Fruit fly (Drosophila melanogaster) whole organism, embryonic: ENCODE data around the gene CG7530.

Experiments
- CG10654 ChIP-seq: fragments of 200-800 bp; sonication (Bioruptor generic); optimal IDR thresholded peaks from 2 replicates; lab custom pipeline; 2016; ENCODE audit warnings: missing biosample characterization, missing genetic modification characterization
- CG11504 ChIP-seq: fragments of 200-800 bp; sonication (Bioruptor generic); optimal IDR thresholded peaks from 3 replicates; lab custom pipeline; 2019; ENCODE audit warnings: missing biosample characterization, mild to moderate bottlenecking, missing genetic modification characterization, moderate library complexity
- CG11695 ChIP-seq: fragments of 200-800 bp; sonication (Bioruptor generic); IDR thresholded peaks from 3 replicates; pipeline ENCODE4 v1.3.6; 2022; ENCODE audit warnings: missing biosample characterization, missing genetic modification characterization
- CG14667 ChIP-seq: fragments of 200-800 bp; sonication (Bioruptor generic); IDR thresholded peaks from 2 replicates; pipeline ENCODE4 v1.3.6; 2022; ENCODE audit warnings: missing biosample characterization, missing genetic modification characterization
- CG14710 ChIP-seq: fragments of 200-800 bp; sonication (Bioruptor generic); optimal IDR thresholded peaks from 3 replicates; lab custom pipeline; 2019; ENCODE audit warnings: missing biosample characterization, mild to moderate bottlenecking, missing genetic modification characterization, moderate library complexity
- CG1603 ChIP-seq: fragments of 200-800 bp; sonication (Bioruptor generic); optimal IDR thresholded peaks from 2 replicates; lab custom pipeline; 2019; ENCODE audit warnings: missing biosample characterization, mild to moderate bottlenecking, missing genetic modification characterization, moderate library complexity
- CG17359 ChIP-seq: fragments of 200-800 bp; sonication (Bioruptor generic); optimal IDR thresholded peaks from 3 replicates; lab custom pipeline; 2018; ENCODE audit warnings: missing biosample characterization, mild to moderate bottlenecking, missing genetic modification characterization, moderate library complexity
- CG17361 ChIP-seq: fragments of 200-800 bp; sonication (Bioruptor generic); IDR thresholded peaks from 3 replicates; pipeline ENCODE4 v1.3.6; 2022; ENCODE audit warnings: missing biosample characterization, missing genetic modification characterization
- CG17385 ChIP-seq: fragments of 200-800 bp; sonication (Bioruptor generic); optimal IDR thresholded peaks from 3 replicates; lab custom pipeline; 2018; ENCODE audit warnings: missing biosample characterization, mild to moderate bottlenecking, missing genetic modification characterization
- CG1792 ChIP-seq: fragments of 200-800 bp; sonication (Bioruptor generic); optimal IDR thresholded peaks from 2 replicates; lab custom pipeline; 2016; ENCODE audit warnings: missing biosample characterization, missing genetic modification characterization
- CG18476 ChIP-seq: fragments of 200-800 bp; sonication (Bioruptor generic); optimal IDR thresholded peaks from 2 replicates; lab custom pipeline; 2016; ENCODE audit warnings: missing biosample characterization, mild to moderate bottlenecking, missing genetic modification characterization
- CG2712 ChIP-seq: fragments of 200-800 bp; optimal IDR thresholded peaks from 3 replicates; lab custom pipeline; 2019; ENCODE audit warnings: missing biosample characterization, mild to moderate bottlenecking, missing genetic modification characterization, moderate library complexity
- CG33213 ChIP-seq: fragments of 200-800 bp; sonication (Bioruptor generic); optimal IDR thresholded peaks from 3 replicates; lab custom pipeline; 2016; ENCODE audit warnings: missing biosample characterization, missing genetic modification characterization
- CG3407 ChIP-seq: fragments of 200-800 bp; sonication (Bioruptor generic); optimal IDR thresholded peaks from 2 replicates; lab custom pipeline; 2018; ENCODE audit warnings: missing biosample characterization, mild to moderate bottlenecking, missing genetic modification characterization
- CG4360 ChIP-seq: fragments of 200-800 bp; sonication (Bioruptor generic); IDR thresholded peaks from 2 replicates; pipeline ENCODE4 v1.3.6; 2022; ENCODE audit warnings: missing biosample characterization, missing genetic modification characterization
- CG4820 ChIP-seq: fragments of 200-800 bp; sonication (Bioruptor generic); optimal IDR thresholded peaks from 3 replicates; lab custom pipeline; 2016; ENCODE audit warnings: missing biosample characterization, missing genetic modification characterization
- CG6689 ChIP-seq: fragments of 200-800 bp; sonication (Bioruptor generic); IDR thresholded peaks from 2 replicates; pipeline ENCODE4 v1.3.6; 2022; ENCODE audit warnings: missing biosample characterization, missing genetic modification characterization
- CG6813 ChIP-seq: fragments of 200-800 bp; sonication (Bioruptor generic); optimal IDR thresholded peaks from 2 replicates; lab custom pipeline; 2017; ENCODE audit warnings: missing biosample characterization, missing genetic modification characterization, mild to moderate bottlenecking, moderate library complexity, missing genetic modification reagents
- CG7987 ChIP-seq: fragments of 200-800 bp; sonication (Bioruptor generic); optimal IDR thresholded peaks from 2 replicates; lab custom pipeline; 2018; ENCODE audit warnings: missing biosample characterization, mild to moderate bottlenecking, missing genetic modification characterization, moderate library complexity
- CG8765 ChIP-seq: fragments of 200-800 bp; sonication (Bioruptor generic); IDR thresholded peaks from 2 replicates; pipeline ENCODE4 v1.3.6; 2022; ENCODE audit warnings: missing biosample characterization, missing genetic modification characterization
- Eip74EF ChIP-seq, 2 experiments: fragments of 200-800 bp in 1 of 2; fragments of >200 bp in 1 of 2; sonication (Bioruptor generic) in 1 of 2; optimal IDR thresholded peaks; 2 replicates each; lab custom pipeline; 2017 to 2019; ENCODE audit warnings: missing biosample characterization in 2 of 2, missing genetic modification characterization in 2 of 2, mild to moderate bottlenecking in 1 of 2, moderate library complexity in 1 of 2
- Ets65A ChIP-seq: fragments of 200-800 bp; sonication (Bioruptor generic); peaks from one replicate; lab custom pipeline; 2016; ENCODE audit warnings: missing biosample characterization, missing genetic modification characterization
- Gug ChIP-seq: fragments of 200-800 bp; sonication (Bioruptor generic); IDR thresholded peaks from 4 replicates; pipeline ENCODE4 v1.3.6; 2022; ENCODE audit warnings: missing biosample characterization, missing genetic modification characterization
- Hand ChIP-seq: fragments of 200-800 bp; sonication (Bioruptor generic); optimal IDR thresholded peaks from 2 replicates; lab custom pipeline; 2017; ENCODE audit warnings: mild to moderate bottlenecking, missing biosample characterization, missing genetic modification reagents, missing genetic modification characterization
- Hr78 ChIP-seq, 2 experiments: fragments of 200-800 bp in 1 of 2; fragments of >200 bp in 1 of 2; sonication (Bioruptor generic) in 1 of 2; optimal IDR thresholded peaks; 2 replicates each; lab custom pipeline; 2017 to 2019; ENCODE audit warnings: missing biosample characterization in 2 of 2, missing genetic modification characterization in 2 of 2, mild to moderate bottlenecking in 1 of 2, moderate library complexity in 1 of 2
- Mrtf ChIP-seq: fragments of 200-800 bp; sonication (Bioruptor generic); IDR thresholded peaks from 3 replicates; pipeline ENCODE4 v1.3.6; 2022; ENCODE audit warnings: missing biosample characterization, missing genetic modification characterization
- Nf-YA ChIP-seq: fragments of 200-800 bp; sonication (Bioruptor generic); IDR thresholded peaks from 2 replicates; pipeline ENCODE4 v1.3.6; 2022; ENCODE audit warnings: missing biosample characterization, missing genetic modification characterization
- Rfx ChIP-seq: fragments of 200-800 bp; sonication (Bioruptor generic); IDR thresholded peaks from 2 replicates; pipeline ENCODE4 v1.3.6; 2022; ENCODE audit warnings: missing biosample characterization, missing genetic modification characterization
- Sox102F ChIP-seq: fragments of 200-800 bp; sonication (Bioruptor generic); optimal IDR thresholded peaks from 2 replicates; lab custom pipeline; 2018; ENCODE audit warnings: missing biosample characterization, mild to moderate bottlenecking, missing genetic modification characterization, moderate library complexity
- Sry-δ ChIP-seq: fragments of 200-800 bp; sonication (Bioruptor generic); optimal IDR thresholded peaks from 2 replicates; lab custom pipeline; 2016; ENCODE audit warnings: missing biosample characterization, missing genetic modification characterization
- Xrp1 ChIP-seq: fragments of 200-800 bp; sonication (Bioruptor generic); IDR thresholded peaks from 2 replicates; pipeline ENCODE4 v1.3.6; 2022; ENCODE audit warnings: missing biosample characterization, missing genetic modification characterization
- abd-A ChIP-seq: fragments of 200-800 bp; sonication (Bioruptor generic); optimal IDR thresholded peaks from 3 replicates; lab custom pipeline; 2019; ENCODE audit warnings: missing biosample characterization, mild to moderate bottlenecking, missing genetic modification characterization, moderate library complexity
- cato ChIP-seq: fragments of 200-800 bp; sonication (Bioruptor generic); optimal IDR thresholded peaks from 2 replicates; lab custom pipeline; 2016; ENCODE audit warnings: missing biosample characterization, missing genetic modification characterization, borderline replicate concordance
- corto ChIP-seq: fragments of 200-800 bp; sonication (Bioruptor generic); optimal IDR thresholded peaks from 2 replicates; lab custom pipeline; 2016; ENCODE audit warnings: missing biosample characterization, mild to moderate bottlenecking, missing genetic modification characterization, moderate library complexity
- croc ChIP-seq: fragments of 200-800 bp; sonication (Bioruptor generic); conservative IDR thresholded peaks from 3 replicates; pipeline ENCODE4 v1.3.6; 2022; ENCODE audit warnings: missing biosample characterization, missing genetic modification characterization
- crp ChIP-seq, 2 experiments: fragments of 200-800 bp; sonication (Bioruptor generic); optimal IDR thresholded peaks; 2 replicates in 1 of 2; 3 replicates in 1 of 2; lab custom pipeline; 2017; ENCODE audit warnings: missing biosample characterization in 2 of 2, missing genetic modification characterization in 2 of 2, mild to moderate bottlenecking in 1 of 2, moderate library complexity in 1 of 2
- dati ChIP-seq: fragments of 200-800 bp; sonication (Bioruptor generic); IDR thresholded peaks from 2 replicates; pipeline ENCODE4 v1.3.6; 2022; ENCODE audit warnings: missing biosample characterization, missing genetic modification characterization
- dpn ChIP-seq, 2 experiments: fragments of 200-800 bp; sonication (Bioruptor generic); optimal IDR thresholded peaks; 3 replicates each; lab custom pipeline; 2016; ENCODE audit warnings: missing biosample characterization in 2 of 2, missing genetic modification characterization in 2 of 2
- fd96Cb ChIP-seq: fragments of 200-800 bp; sonication (Bioruptor generic); optimal IDR thresholded peaks from 2 replicates; lab custom pipeline; 2018; ENCODE audit warnings: missing biosample characterization, mild to moderate bottlenecking, missing genetic modification characterization, moderate library complexity
- her ChIP-seq: fragments of 200-800 bp; sonication (Bioruptor generic); optimal IDR thresholded peaks from 2 replicates; lab custom pipeline; 2016; ENCODE audit warnings: missing biosample characterization, missing genetic modification characterization
- ind ChIP-seq: fragments of 200-800 bp; sonication (Bioruptor generic); optimal IDR thresholded peaks from 3 replicates; lab custom pipeline; 2016; ENCODE audit warnings: missing biosample characterization, missing genetic modification characterization
- org-1 ChIP-seq: fragments of 200-800 bp; sonication (Bioruptor generic); optimal IDR thresholded peaks from 2 replicates; lab custom pipeline; 2017; ENCODE audit warnings: missing biosample characterization, missing genetic modification characterization
- prd ChIP-seq, 3 experiments: fragments of >200 bp in 2 of 3; fragments of 200-800 bp in 1 of 3; sonication (Bioruptor generic) in 1 of 3; optimal IDR thresholded peaks in 2 of 3; IDR thresholded peaks in 1 of 3; 2 replicates in 2 of 3; 3 replicates in 1 of 3; pipeline versions ENCODE4 v1.3.6 to Lab custom; 2017 to 2022; ENCODE audit warnings: missing biosample characterization in 1 of 3, missing genetic modification characterization in 1 of 3
- ranshi ChIP-seq: fragments of 200-800 bp; sonication (Bioruptor generic); IDR thresholded peaks from 2 replicates; pipeline ENCODE4 v1.3.6; 2022; ENCODE audit warnings: missing biosample characterization, missing genetic modification characterization
- so ChIP-seq: fragments of 200-800 bp; sonication (Bioruptor generic); IDR thresholded peaks from 3 replicates; pipeline ENCODE4 v1.3.6; 2022; ENCODE audit warnings: missing biosample characterization, missing genetic modification characterization
- sr ChIP-seq: fragments of 200-800 bp; sonication (Bioruptor generic); IDR thresholded peaks from 3 replicates; pipeline ENCODE4 v1.3.6; 2022; ENCODE audit warnings: missing biosample characterization, missing genetic modification characterization
- tgo ChIP-seq: fragments of 200-800 bp; sonication (Bioruptor generic); IDR thresholded peaks from 3 replicates; pipeline ENCODE4 v1.3.6; 2022; ENCODE audit warnings: missing biosample characterization, missing genetic modification characterization
- tin ChIP-seq: fragments of 200-800 bp; sonication (Bioruptor generic); optimal IDR thresholded peaks from 3 replicates; lab custom pipeline; 2016; ENCODE audit warnings: missing biosample characterization, missing genetic modification characterization
- tup ChIP-seq: fragments of 200-800 bp; sonication (Bioruptor generic); optimal IDR thresholded peaks from 2 replicates; lab custom pipeline; 2016; ENCODE audit warnings: missing biosample characterization, mild to moderate bottlenecking, missing genetic modification characterization, moderate library complexity

CG7530 gene

DNA sequence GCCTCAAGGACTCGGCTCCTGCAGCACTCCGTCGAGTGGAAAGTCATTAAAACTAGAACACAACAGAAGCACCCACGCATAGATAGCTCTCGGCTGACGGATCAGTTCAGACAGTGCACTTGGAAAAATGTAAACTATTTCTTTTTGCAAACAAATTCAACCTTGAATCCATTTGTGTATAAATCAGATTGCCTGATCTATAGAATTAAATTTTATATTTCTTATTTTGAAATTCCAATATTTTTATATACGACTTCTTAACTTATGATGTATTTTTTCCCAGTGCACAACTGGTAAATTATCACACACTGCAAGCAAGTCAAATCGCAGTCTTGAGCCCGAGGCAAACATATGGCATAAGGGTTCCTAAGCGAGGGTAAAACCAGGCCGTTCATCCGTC is 56.5 kb downstream of the CG7530 start (continued):
- TF ChIP-seq abd-A (tag; lab: Kevin White, UChicago): no peak
- peak in 1 of 2 experiments; percentile 12 for TF ChIP-seq Hr78 (GFP tag; optimal IDR thresholded peaks at IDR 0.05; lab: Kevin White, UChicago)
- peak; percentile 90 for TF ChIP-seq CG2712 (tag; lab: Kevin White, UChicago)
- peak; percentile 36 for TF ChIP-seq CG10654
- peak; percentile 75; the same call in 1 of the 3 replicates for TF ChIP-seq so (GFP tag; lab: Robert Waterston, UW)
- TF ChIP-seq CG1603 (tag; lab: Kevin White, UChicago): peak; percentile 49
- TF ChIP-seq CG4820 (GFP tag; lab: Kevin White, UChicago): peak; percentile 70
- peak; percentile 75 for TF ChIP-seq CG8765
- peak; percentile 61; the same call in 2 of the 3 replicates for TF ChIP-seq CG11695 (GFP tag; lab: Robert Waterston, UW)
- peak; percentile 56 for TF ChIP-seq Sox102F (GFP tag; lab: Kevin White, UChicago)
- TF ChIP-seq croc (GFP tag; lab: Robert Waterston, UW): peak; percentile 67
- no peak for TF ChIP-seq corto
- TF ChIP-seq Rfx (GFP tag; lab: Robert Waterston, UW): peak; percentile 29; the same call in 1 of the 2 replicates
- TF ChIP-seq tin: peak; percentile 73
- no peak for TF ChIP-seq prd (optimal IDR thresholded peaks at IDR 0.05; lab: Kevin White, UChicago)
- TF ChIP-seq prd (GFP tag; IDR thresholded peaks at IDR 0.05; lab: Robert Waterston, UW): peak; percentile 94
- no peak for TF ChIP-seq dati (GFP tag; lab: Robert Waterston, UW)
- TF ChIP-seq Nf-YA: 0 out of 2 replicates have a peak, but pooled peaks have one; percentile 32
- no peak for TF ChIP-seq her
- TF ChIP-seq CG4360: peak; percentile 40; the same call in 1 of the 2 replicates
- no peak for TF ChIP-seq CG7987 (GFP tag; lab: Kevin White, UChicago)
- peak; percentile 61 for TF ChIP-seq CG17359 (tag; lab: Kevin White, UChicago)
- peak; percentile 14 for TF ChIP-seq Sry-δ (GFP tag; lab: Kevin White, UChicago)
- TF ChIP-seq Eip74EF (GFP tag; optimal IDR thresholded peaks at IDR 0.05; lab: Kevin White, UChicago): peak in 1 of 2 experiments; percentile 0
- peak; percentile 42 for TF ChIP-seq CG3407 (GFP tag; lab: Kevin White, UChicago)
- TF ChIP-seq org-1 (GFP tag; lab: Kevin White, UChicago): peak; percentile 35
- peak; percentile 34 for TF ChIP-seq CG17385 (GFP tag; lab: Kevin White, UChicago)
- TF ChIP-seq Mrtf (GFP tag; lab: Robert Waterston, UW): 0 out of 3 replicates have a peak, but pooled peaks have one; percentile 45
- peak; percentile 80 for TF ChIP-seq Ets65A (GFP tag; lab: Kevin White, UChicago)
- TF ChIP-seq tgo (GFP tag; lab: Robert Waterston, UW): peak; percentile 68
- TF ChIP-seq cato: no peak
- peak; percentile 45 for TF ChIP-seq CG33213 (GFP tag; lab: Kevin White, UChicago)
- peak; percentile 76 for TF ChIP-seq CG6689 (GFP tag; lab: Robert Waterston, UW)
- peak; percentile 48 for TF ChIP-seq CG18476 (GFP tag; lab: Kevin White, UChicago)
- TF ChIP-seq Hand (GFP tag; lab: Kevin White, UChicago): no peak
- TF ChIP-seq dpn (GFP tag; optimal IDR thresholded peaks at IDR 0.05; lab: Kevin White, UChicago): peak; percentile 38 to 51
- 0 out of 3 replicates have a peak, but pooled peaks have one; percentile 17 for TF ChIP-seq sr (GFP tag; lab: Robert Waterston, UW)
- TF ChIP-seq CG11504: peak; percentile 62
- peak; percentile 53 for TF ChIP-seq CG14667 (GFP tag; lab: Robert Waterston, UW)
- peak; percentile 52; the same call in 2 of the 4 replicates for TF ChIP-seq Gug
- peak; percentile 59; the same call in 1 of the 2 replicates for TF ChIP-seq ranshi (GFP tag; lab: Robert Waterston, UW)
- peak; percentile 64 for TF ChIP-seq fd96Cb (tag; lab: Kevin White, UChicago)
- peak; percentile 82 for TF ChIP-seq CG14710
- TF ChIP-seq tup (GFP tag; lab: Kevin White, UChicago): peak; percentile 14
- TF ChIP-seq Xrp1: peak; percentile 93
- TF ChIP-seq crp (GFP tag; optimal IDR thresholded peaks at IDR 0.05; lab: Kevin White, UChicago): no peak
- TF ChIP-seq CG6813 (GFP tag; lab: Kevin White, UChicago): peak; percentile 74
- peak; percentile 29 for TF ChIP-seq CG1792
- peak; percentile 75 for TF ChIP-seq CG17361
- TF ChIP-seq ind: peak; percentile 48
- TF ChIP-seq, all 482 proteins: peak for 222
